Worm (Caenorhabditis elegans): ENCODE results near the gene grl-21.

Gene grl-21

DNA sequence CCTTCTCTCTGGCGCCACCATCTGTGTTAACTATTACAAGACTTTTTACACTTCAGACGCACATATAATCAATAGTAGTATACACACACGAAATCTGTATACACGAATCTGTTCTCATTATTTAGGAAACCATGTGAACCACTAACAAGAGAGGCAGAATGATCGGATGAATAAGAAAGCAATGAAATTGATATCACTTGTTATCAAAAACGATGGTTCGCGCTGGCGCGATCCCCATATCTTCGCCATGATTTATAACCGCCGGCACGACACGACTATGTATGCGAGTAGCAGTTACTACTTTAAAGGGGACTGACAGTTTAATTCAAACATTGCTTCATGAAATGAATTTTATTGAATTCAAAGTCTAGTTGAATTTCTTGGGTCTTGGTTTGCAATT is 44.1 kb downstream of the grl-21 start:
- TF ChIP-seq scrt-1 (GFP tag; IDR thresholded peaks at IDR 0.05) (no peak), hmbx-1 (tag; optimal IDR thresholded peaks at IDR 0.05) (no peak), B0310.2 (tag; optimal IDR thresholded peaks at IDR 0.05) (no peak), pes-1 (GFP tag; IDR thresholded peaks at IDR 0.05) (no peak), tra-4 (tag; optimal IDR thresholded peaks at IDR 0.05) (no peak), aly-1 (tag; optimal IDR thresholded peaks at IDR 0.05) (no peak), sea-1 (GFP tag; conservative IDR thresholded peaks at IDR 0.05) (no peak), ets-7 (tag; optimal IDR thresholded peaks at IDR 0.05) (no peak), flt-1 (GFP tag; IDR thresholded peaks at IDR 0.05) (no peak), hmg-4 (GFP tag; optimal IDR thresholded peaks at IDR 0.05) (no peak), hnd-1 (tag; optimal IDR thresholded peaks at IDR 0.05) (no peak)

DNA sequence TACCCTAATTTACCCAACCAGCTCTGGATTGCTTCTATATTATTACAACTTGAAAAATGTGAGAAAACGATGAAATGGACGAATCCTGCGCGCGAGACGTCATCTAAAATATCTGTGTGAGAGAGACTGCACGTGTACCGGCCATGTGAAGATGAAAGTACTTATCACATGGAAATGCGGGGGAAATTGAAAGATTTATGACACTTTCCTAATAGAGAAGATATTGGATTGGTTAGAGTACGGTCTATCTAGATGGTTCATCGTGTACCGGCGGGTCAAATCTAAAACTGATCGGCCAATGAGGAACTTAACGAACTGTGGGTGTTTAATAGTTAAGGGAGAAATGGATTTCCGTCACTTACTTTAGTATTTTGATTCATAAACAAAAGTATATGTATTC is 44.7 kb downstream of the grl-21 start:
- TF ChIP-seq tbx-37 (GFP tag; conservative IDR thresholded peaks at IDR 0.05) (no peak), tra-4 (tag; optimal IDR thresholded peaks at IDR 0.05) (no peak), sea-1 (GFP tag; conservative IDR thresholded peaks at IDR 0.05) (no peak), hmbx-1 (tag; optimal IDR thresholded peaks at IDR 0.05) (no peak), B0310.2 (tag; optimal IDR thresholded peaks at IDR 0.05) (no peak), tbx-11 (GFP tag; IDR thresholded peaks at IDR 0.05) (no peak), pes-1 (GFP tag; IDR thresholded peaks at IDR 0.05) (no peak), flt-1 (GFP tag; IDR thresholded peaks at IDR 0.05) (no peak), hnd-1 (tag; optimal IDR thresholded peaks at IDR 0.05) (no peak), ceh-36 (tag; optimal IDR thresholded peaks at IDR 0.05) (no peak), hmg-4 (GFP tag; optimal IDR thresholded peaks at IDR 0.05) (no peak), ceh-13 (GFP tag; optimal IDR thresholded peaks at IDR 0.05) (no peak), aly-1 (tag; optimal IDR thresholded peaks at IDR 0.05) (no peak), F13C5.2 (tag; optimal IDR thresholded peaks at IDR 0.05) (no peak)

DNA sequence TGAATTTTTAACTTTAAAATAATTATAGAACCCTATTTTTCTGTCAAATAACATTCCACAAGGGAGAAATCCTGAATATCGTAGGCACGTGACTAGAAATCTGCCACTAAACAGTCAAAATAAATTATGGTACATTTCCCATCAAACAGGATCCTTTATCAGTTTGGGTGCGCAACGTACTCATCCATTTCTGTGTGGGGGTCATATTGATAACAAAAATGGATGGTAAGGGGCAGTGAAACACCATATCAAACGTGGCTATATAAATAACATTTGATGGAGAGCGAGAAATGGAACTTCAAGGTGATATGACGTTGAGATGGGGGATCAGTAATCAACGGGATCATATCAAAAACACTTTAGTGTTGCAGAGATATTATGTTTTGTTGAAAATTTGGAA is 46.8 kb downstream of the grl-21 start:
- TF ChIP-seq F13C5.2 (tag; optimal IDR thresholded peaks at IDR 0.05) (no peak), ceh-13 (GFP tag; optimal IDR thresholded peaks at IDR 0.05) (no peak), B0310.2 (tag; optimal IDR thresholded peaks at IDR 0.05) (no peak), sea-1 (GFP tag; conservative IDR thresholded peaks at IDR 0.05) (no peak), tbx-11 (GFP tag; IDR thresholded peaks at IDR 0.05) (no peak), ceh-36 (tag; optimal IDR thresholded peaks at IDR 0.05) (no peak)

DNA sequence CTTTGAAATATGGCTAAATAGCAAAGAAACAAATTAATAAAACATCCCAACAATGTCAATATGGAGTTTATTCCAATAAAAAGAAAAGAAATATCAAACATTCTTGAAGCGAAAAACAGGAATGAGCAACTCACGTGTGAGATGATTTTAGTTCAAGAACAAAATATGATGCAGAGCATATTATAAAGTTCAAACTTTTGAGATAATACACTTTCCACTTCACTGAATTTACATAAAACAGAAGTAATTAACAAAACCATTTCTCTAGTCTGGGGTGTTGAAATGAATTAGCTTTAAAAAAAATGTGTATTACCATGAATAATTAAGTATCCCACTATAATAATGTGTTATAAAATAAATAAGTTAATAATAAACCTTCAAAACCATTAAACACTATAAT is 49.5 kb downstream of the grl-21 start, which contains the start of gene srd-7:
srd-7 (minus strand) TSS at position 101 of the 400 bp plus-strand sequence.
- TF ChIP-seq scrt-1 (GFP tag; IDR thresholded peaks at IDR 0.05) (no peak), hnd-1 (tag; optimal IDR thresholded peaks at IDR 0.05) (no peak), hmg-4 (GFP tag; optimal IDR thresholded peaks at IDR 0.05) (no peak), F13C5.2 (tag; optimal IDR thresholded peaks at IDR 0.05) (no peak), ceh-36 (tag; optimal IDR thresholded peaks at IDR 0.05) (no peak), ceh-13 (GFP tag; optimal IDR thresholded peaks at IDR 0.05) (no peak), tbx-11 (GFP tag; IDR thresholded peaks at IDR 0.05) (no peak), flt-1 (GFP tag; IDR thresholded peaks at IDR 0.05) (no peak), tbx-37 (GFP tag; conservative IDR thresholded peaks at IDR 0.05) (no peak), ets-7 (tag; optimal IDR thresholded peaks at IDR 0.05) (no peak), ama-1 (optimal IDR thresholded peaks at IDR 0.05) (no peak), B0310.2 (tag; optimal IDR thresholded peaks at IDR 0.05) (no peak), hmbx-1 (tag; optimal IDR thresholded peaks at IDR 0.05) (no peak), tra-4 (tag; optimal IDR thresholded peaks at IDR 0.05) (no peak), aly-1 (tag; optimal IDR thresholded peaks at IDR 0.05) (no peak), pes-1 (GFP tag; IDR thresholded peaks at IDR 0.05) (no peak), sea-1 (GFP tag; conservative IDR thresholded peaks at IDR 0.05) (no peak)
